Worm (Caenorhabditis elegans): ENCODE data around the gene F44E2.9.

The F44E2.9 gene

DNA sequence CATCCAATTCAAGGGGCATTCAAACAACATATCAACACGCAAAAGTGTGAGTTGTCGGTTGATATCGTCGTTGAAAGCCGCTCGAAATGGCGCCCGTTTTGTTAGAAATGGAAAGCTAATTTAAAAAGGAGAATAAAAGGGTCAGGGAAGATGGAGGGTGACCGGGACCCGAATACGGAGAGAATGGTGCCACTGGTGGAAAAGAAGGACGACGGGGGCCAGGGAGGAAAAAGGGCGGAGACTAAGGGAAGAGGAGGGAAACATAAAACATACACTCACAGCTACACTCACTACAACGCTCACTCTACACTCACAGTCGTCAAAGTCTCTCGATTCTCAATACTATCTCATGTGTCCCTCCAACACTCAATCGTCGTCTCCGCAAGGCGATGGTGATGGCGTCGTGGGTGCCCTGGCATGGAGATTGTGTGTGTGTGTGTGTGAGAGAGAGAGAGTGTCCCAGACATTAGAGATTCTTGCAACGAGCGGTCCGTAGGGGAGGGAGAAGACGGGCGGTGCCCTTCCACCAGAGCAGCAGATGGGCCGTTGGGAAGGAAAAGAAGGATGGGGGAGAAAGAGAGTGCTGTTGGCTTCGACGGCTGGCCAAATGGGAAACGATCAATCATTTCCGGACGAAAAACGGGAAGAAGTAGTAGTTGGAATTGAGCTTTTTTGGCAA is 23.8 kb upstream of the F44E2.9 start:
- TF ChIP-seq egl-43 (GFP tag; IDR thresholded peaks at IDR 0.05) (no peak), ceh-20 (GFP tag; IDR thresholded peaks at IDR 0.05) (peak; percentile 63; the same call in 1 of the 2 replicates), tra-1 (GFP tag; IDR thresholded peaks at IDR 0.05) (0 out of 2 replicates have a peak, but pooled peaks have one; percentile 5), unc-62 (GFP tag; optimal IDR thresholded peaks at IDR 0.05 in 1 of 2) (peak in 1 of 2 experiments; percentile 80), unc-62 (tag; optimal IDR thresholded peaks at IDR 0.05) (peak; percentile 9), php-3 (GFP tag; IDR thresholded peaks at IDR 0.05) (no peak), jun-1 (tag; optimal IDR thresholded peaks at IDR 0.05) (no peak), F26F4.8 (GFP tag; conservative IDR thresholded peaks at IDR 0.05) (no peak), attf-4 (tag; optimal IDR thresholded peaks at IDR 0.05) (no peak), pqm-1 (tag; optimal IDR thresholded peaks at IDR 0.05) (no peak), lin-13 (GFP tag; optimal IDR thresholded peaks at IDR 0.05) (peak; percentile 43), lin-38 (GFP tag; IDR thresholded peaks at IDR 0.05) (0 out of 2 replicates have a peak, but pooled peaks have one; percentile 49), zfp-2 (tag; optimal IDR thresholded peaks at IDR 0.05) (peak; percentile 31), nhr-111 (GFP tag; optimal IDR thresholded peaks at IDR 0.05) (peak; percentile 32), Y5F2A.4 (GFP tag; optimal IDR thresholded peaks at IDR 0.05) (no peak), sdz-12 (GFP tag; optimal IDR thresholded peaks at IDR 0.05) (no peak), ZK337.2 (GFP tag; IDR thresholded peaks at IDR 0.05) (no peak), snpc-1.2 (GFP tag; IDR thresholded peaks at IDR 0.05) (no peak), dpl-1 (GFP tag; optimal IDR thresholded peaks at IDR 0.05) (peak; percentile 26), mdt-29 (GFP tag; IDR thresholded peaks at IDR 0.05) (no peak), lsy-2 (tag; optimal IDR thresholded peaks at IDR 0.05) (peak; percentile 82 to 88), dmd-6 (GFP tag; IDR thresholded peaks at IDR 0.05) (peak; percentile 25), lin-29 (GFP tag; IDR thresholded peaks at IDR 0.05) (no peak), nhr-48 (tag; optimal IDR thresholded peaks at IDR 0.05) (peak; percentile 36), lin-1 (GFP tag; IDR thresholded peaks at IDR 0.05) (no peak), mdl-1 (tag; optimal IDR thresholded peaks at IDR 0.05) (peak in 1 of 2 experiments; percentile 72), nhr-25 (tag; optimal IDR thresholded peaks at IDR 0.05; ENCODE audit: borderline replicate concordance, insufficient read depth) (peak; percentile 12), ces-1 (GFP tag; optimal IDR thresholded peaks at IDR 0.05) (no peak), daf-19 (GFP tag; conservative IDR thresholded peaks at IDR 0.05) (no peak), nhr-41 (GFP tag; IDR thresholded peaks at IDR 0.05) (no peak), saeg-2 (GFP tag; IDR thresholded peaks at IDR 0.05) (no peak), mep-1 (tag; optimal IDR thresholded peaks at IDR 0.05) (peak; percentile 93), lim-7 (GFP tag; IDR thresholded peaks at IDR 0.05) (no peak), unc-130 (GFP tag; optimal IDR thresholded peaks at IDR 0.05) (no peak), ctbp-1 (GFP tag; IDR thresholded peaks at IDR 0.05) (peak; percentile 89; the same call in 1 of the 2 replicates), nhr-28 (tag; optimal IDR thresholded peaks at IDR 0.05) (peak; percentile 71), rbr-2 (tag; optimal IDR thresholded peaks at IDR 0.05) (peak; percentile 87), nhr-11 (tag; optimal IDR thresholded peaks at IDR 0.05) (peak; percentile 87), pha-4 (GFP tag; IDR thresholded peaks at IDR 0.05) (no peak), pha-4 (tag; optimal IDR thresholded peaks at IDR 0.05) (no peak), nhr-10 (tag; optimal IDR thresholded peaks at IDR 0.05) (no peak), skn-1 (tag; optimal IDR thresholded peaks at IDR 0.05) (no peak), arid-1 (GFP tag; conservative IDR thresholded peaks at IDR 0.05) (no peak), ZK546.5 (tag; optimal IDR thresholded peaks at IDR 0.05) (no peak), hlh-11 (tag; optimal IDR thresholded peaks at IDR 0.05) (peak; percentile 82), nhr-237 (tag; optimal IDR thresholded peaks at IDR 0.05) (no peak), Y75B8A.6 (GFP tag; IDR thresholded peaks at IDR 0.05) (no peak), duxl-1 (tag; optimal IDR thresholded peaks at IDR 0.05; ENCODE audit: poor library complexity) (no peak), zip-11 (GFP tag; IDR thresholded peaks at IDR 0.05) (no peak), dmd-8 (GFP tag; IDR thresholded peaks at IDR 0.05) (no peak), fos-1 (tag; optimal IDR thresholded peaks at IDR 0.05) (no peak)
